Worm (Caenorhabditis elegans) whole organism, young adult: ENCODE results near the gene fbxb-74.
"Not testable (repeated sequence)": the region's sequence is repeated elsewhere in the genome, so short reads cannot be mapped to it uniquely, and the experiment has no call there.

ENCODE experiments used
- B0019.2 ChIP-seq: fragments of 200-800 bp; sonication (Bioruptor generic); conservative IDR thresholded peaks from 2 replicates; pipeline ENCODE4 v1.3.6; 2022; ENCODE audit warnings: missing genetic modification reagents, missing genetic modification characterization, missing compliant biosample characterization
- D2030.7 ChIP-seq: fragments of 200-800 bp; sonication (Bioruptor generic); IDR thresholded peaks from 2 replicates; pipeline ENCODE4 v1.3.6; 2022; ENCODE audit warnings: missing genetic modification reagents, missing genetic modification characterization, missing compliant biosample characterization
- F10E7.11 ChIP-seq: sonication (generic microtip); optimal IDR thresholded peaks from 2 replicates; lab custom pipeline; 2017; ENCODE audit warnings: mild to moderate bottlenecking, missing genetic modification characterization, moderate library complexity, missing compliant biosample characterization
- F23B12.7 ChIP-seq: sonication (generic microtip); optimal IDR thresholded peaks from 2 replicates; lab custom pipeline; 2017; ENCODE audit warnings: missing genetic modification characterization, mild to moderate bottlenecking, missing compliant biosample characterization, antibody characterized with exemption, moderate library complexity; ENCODE audit not compliant: insufficient read depth
- F39B2.1 ChIP-seq: fragments of 200-800 bp; sonication (Bioruptor generic); IDR thresholded peaks from 2 replicates; pipeline ENCODE4 v1.3.6; 2022; ENCODE audit warnings: missing genetic modification reagents, missing genetic modification characterization, missing compliant biosample characterization
- F57A8.1 ChIP-seq: fragments of 200-800 bp; sonication (Bioruptor generic); optimal IDR thresholded peaks from 2 replicates; lab custom pipeline; 2018; ENCODE audit warnings: mild to moderate bottlenecking, missing genetic modification characterization, moderate library complexity, missing compliant biosample characterization
- K11D2.4 ChIP-seq: fragments of 200-800 bp; sonication (Bioruptor generic); IDR thresholded peaks from 2 replicates; pipeline ENCODE4 v1.3.6; 2022; ENCODE audit warnings: missing genetic modification reagents, missing genetic modification characterization, missing compliant biosample characterization
- Y53G8AR.9 ChIP-seq: fragments of 200-800 bp; sonication (Bioruptor generic); conservative IDR thresholded peaks from 2 replicates; pipeline ENCODE4 v1.3.6; 2022; ENCODE audit warnings: missing genetic modification reagents, missing genetic modification characterization, missing compliant biosample characterization
- Y79H2A.3 ChIP-seq: fragments of 200-800 bp; sonication (Bioruptor generic); conservative IDR thresholded peaks from 2 replicates; pipeline ENCODE4 v1.3.6; 2022; ENCODE audit warnings: missing genetic modification reagents, missing genetic modification characterization, missing compliant biosample characterization
- Y95B8A.8 ChIP-seq: fragments of 200-800 bp; sonication (Bioruptor generic); IDR thresholded peaks from 2 replicates; pipeline ENCODE4 v1.3.6; 2022; ENCODE audit warnings: missing genetic modification reagents, missing genetic modification characterization, missing compliant biosample characterization
- athp-1 ChIP-seq: sonication (generic microtip); optimal IDR thresholded peaks from 2 replicates; lab custom pipeline; 2017; ENCODE audit warnings: mild to moderate bottlenecking, missing genetic modification characterization, missing compliant biosample characterization
- attf-5 ChIP-seq: fragments of 200-800 bp; sonication (Bioruptor generic); optimal IDR thresholded peaks from 2 replicates; lab custom pipeline; 2018; ENCODE audit warnings: mild to moderate bottlenecking, missing genetic modification characterization, missing compliant biosample characterization
- attf-6 ChIP-seq: fragments of 200-800 bp; sonication (Bioruptor generic); IDR thresholded peaks from 2 replicates; pipeline ENCODE4 v1.3.6; 2022; ENCODE audit warnings: missing genetic modification reagents, missing genetic modification characterization, missing compliant biosample characterization
- cebp-1 ChIP-seq, 2 experiments: fragments of 200-800 bp in 1 of 2; sonication (Bioruptor generic) in 1 of 2; sonication (generic microtip) in 1 of 2; IDR thresholded peaks in 1 of 2; optimal IDR thresholded peaks in 1 of 2; 2 replicates each; pipeline versions ENCODE4 v1.3.6 to Lab custom; 2017 to 2022; ENCODE audit warnings: missing compliant biosample characterization in 2 of 2, missing genetic modification characterization in 2 of 2, mild to moderate bottlenecking in 1 of 2, missing genetic modification reagents in 1 of 2, moderate library complexity in 1 of 2
- ceh-100 ChIP-seq: fragments of 200-800 bp; sonication (Bioruptor generic); IDR thresholded peaks from 2 replicates; pipeline ENCODE4 v1.3.6; 2022; ENCODE audit warnings: missing genetic modification reagents, missing genetic modification characterization, missing compliant biosample characterization
- ceh-40 ChIP-seq: fragments of 200-800 bp; sonication (Bioruptor generic); IDR thresholded peaks from 2 replicates; pipeline ENCODE4 v1.3.6; 2022; ENCODE audit warnings: missing genetic modification characterization, missing compliant biosample characterization
- ceh-58 ChIP-seq: fragments of 200-800 bp; sonication (Bioruptor generic); IDR thresholded peaks from 2 replicates; pipeline ENCODE4 v1.3.6; 2022; ENCODE audit warnings: missing genetic modification characterization, missing compliant biosample characterization
- ceh-91 ChIP-seq: fragments of 200-800 bp; sonication (Bioruptor generic); IDR thresholded peaks from 2 replicates; pipeline ENCODE4 v1.3.6; 2022; ENCODE audit warnings: missing genetic modification reagents, missing genetic modification characterization, missing compliant biosample characterization
- die-1 ChIP-seq: sonication (generic microtip); optimal IDR thresholded peaks from 2 replicates; lab custom pipeline; 2016; ENCODE audit warnings: missing genotype, mild to moderate bottlenecking, missing genetic modification characterization, missing compliant biosample characterization
- dox-1 ChIP-seq: fragments of 200-800 bp; sonication (Bioruptor generic); IDR thresholded peaks from 2 replicates; pipeline ENCODE4 v1.3.6; 2022; ENCODE audit warnings: missing genetic modification reagents, missing genetic modification characterization, missing compliant biosample characterization
- egl-44 ChIP-seq: fragments of 200-800 bp; sonication (Bioruptor generic); IDR thresholded peaks from 2 replicates; pipeline ENCODE4 v1.3.6; 2022; ENCODE audit warnings: missing genetic modification reagents, missing genetic modification characterization, missing compliant biosample characterization
- egrh-3 ChIP-seq: fragments of 200-800 bp; sonication (Bioruptor generic); IDR thresholded peaks from 2 replicates; pipeline ENCODE4 v1.3.6; 2022; ENCODE audit warnings: missing genetic modification reagents, missing genetic modification characterization, missing compliant biosample characterization
- fkh-3 ChIP-seq: sonication (generic microtip); optimal IDR thresholded peaks from 2 replicates; lab custom pipeline; 2016; ENCODE audit warnings: mild to moderate bottlenecking, missing genetic modification characterization, missing compliant biosample characterization
- him-1 ChIP-seq: sonication (generic microtip); optimal IDR thresholded peaks from 2 replicates; lab custom pipeline; 2016; ENCODE audit warnings: missing genotype, missing genetic modification reagents, missing genetic modification characterization, missing compliant biosample characterization
- let-607 ChIP-seq, 2 experiments: fragments of 200-800 bp in 1 of 2; sonication (Bioruptor generic) in 1 of 2; sonication (generic microtip) in 1 of 2; optimal IDR thresholded peaks; 2 replicates each; lab custom pipeline; 2016 to 2018; ENCODE audit warnings: mild to moderate bottlenecking in 2 of 2, missing compliant biosample characterization in 2 of 2, missing genetic modification characterization in 2 of 2, moderate library complexity in 2 of 2, missing genotype in 1 of 2
- lin-26 ChIP-seq: fragments of 200-800 bp; sonication (Bioruptor generic); IDR thresholded peaks from 2 replicates; pipeline ENCODE4 v1.3.6; 2022; ENCODE audit warnings: missing genetic modification reagents, missing genetic modification characterization, missing compliant biosample characterization
- madf-3 ChIP-seq: fragments of 200-800 bp; sonication (Bioruptor generic); IDR thresholded peaks from 2 replicates; pipeline ENCODE4 v1.3.6; 2022; ENCODE audit warnings: missing genetic modification reagents, missing genetic modification characterization, missing compliant biosample characterization
- mcd-1 ChIP-seq: fragments of 200-800 bp; sonication (Bioruptor generic); IDR thresholded peaks from 2 replicates; pipeline ENCODE4 v1.3.6; 2022; ENCODE audit warnings: missing genetic modification reagents, missing genetic modification characterization, missing compliant biosample characterization
- nfya-1 ChIP-seq: sonication (generic microtip); optimal IDR thresholded peaks from 2 replicates; lab custom pipeline; 2017; ENCODE audit warnings: antibody characterized with exemption, missing compliant biosample characterization, missing genetic modification characterization, borderline replicate concordance; ENCODE audit not compliant: insufficient read depth
- nhr-27 ChIP-seq: fragments of 200-800 bp; sonication (Bioruptor generic); optimal IDR thresholded peaks from 2 replicates; lab custom pipeline; 2018; ENCODE audit warnings: mild to moderate bottlenecking, missing genetic modification characterization, moderate library complexity, missing compliant biosample characterization
- nhr-90 ChIP-seq: sonication (generic microtip); optimal IDR thresholded peaks from 2 replicates; lab custom pipeline; 2016; ENCODE audit warnings: missing genotype, mild to moderate bottlenecking, missing genetic modification characterization, missing compliant biosample characterization
- pbrm-1 ChIP-seq: fragments of 200-800 bp; sonication (Bioruptor generic); IDR thresholded peaks from 2 replicates; pipeline ENCODE4 v1.3.6; 2022; ENCODE audit warnings: missing genetic modification reagents, missing genetic modification characterization, missing compliant biosample characterization
- rec-8 ChIP-seq, 2 experiments: sonication (generic microtip); optimal IDR thresholded peaks; 2 replicates each; lab custom pipeline; 2016; ENCODE audit warnings: mild to moderate bottlenecking in 2 of 2, missing genetic modification characterization in 2 of 2, missing genetic modification reagents in 2 of 2, missing genotype in 2 of 2, missing biosample characterization in 1 of 2, missing compliant biosample characterization in 1 of 2, moderate library complexity in 1 of 2
- snpc-1.1 ChIP-seq: sonication (generic microtip); optimal IDR thresholded peaks from 2 replicates; lab custom pipeline; 2017; ENCODE audit warnings: missing genetic modification characterization, mild to moderate bottlenecking, missing compliant biosample characterization, antibody characterized with exemption, moderate library complexity, missing genotype, missing genetic modification reagents; ENCODE audit not compliant: insufficient read depth
- snpc-1.3 ChIP-seq: sonication (generic microtip); optimal IDR thresholded peaks from 2 replicates; lab custom pipeline; 2017; ENCODE audit warnings: missing genetic modification characterization, mild to moderate bottlenecking, missing compliant biosample characterization, antibody characterized with exemption, moderate library complexity, missing genotype, missing genetic modification reagents; ENCODE audit not compliant: insufficient read depth
- snpc-3.4 ChIP-seq: sonication (generic microtip); optimal IDR thresholded peaks from 2 replicates; lab custom pipeline; 2017; ENCODE audit warnings: missing genetic modification characterization, mild to moderate bottlenecking, missing compliant biosample characterization, antibody characterized with exemption, moderate library complexity, missing genotype, missing genetic modification reagents
- tlf-1 ChIP-seq: fragments of 200-800 bp; sonication (Bioruptor generic); optimal IDR thresholded peaks from 2 replicates; lab custom pipeline; 2018; ENCODE audit warnings: mild to moderate bottlenecking, missing genetic modification characterization, missing compliant biosample characterization
- xnd-1 ChIP-seq: sonication (generic microtip); optimal IDR thresholded peaks from 2 replicates; lab custom pipeline; 2016; ENCODE audit warnings: missing genotype, missing genetic modification reagents, missing genetic modification characterization, missing compliant biosample characterization
- zfh-2 ChIP-seq: fragments of 200-800 bp; sonication (Bioruptor generic); conservative IDR thresholded peaks from 2 replicates; pipeline ENCODE4 v1.3.6; 2022; ENCODE audit warnings: missing genetic modification reagents, missing genetic modification characterization, missing compliant biosample characterization
- ztf-18 ChIP-seq: sonication (generic microtip); optimal IDR thresholded peaks from 2 replicates; lab custom pipeline; 2016; ENCODE audit warnings: missing genotype, mild to moderate bottlenecking, missing genetic modification characterization, missing compliant biosample characterization
- ztf-25 ChIP-seq: fragments of 200-800 bp; sonication (Bioruptor generic); IDR thresholded peaks from 2 replicates; pipeline ENCODE4 v1.3.6; 2022; ENCODE audit warnings: missing genetic modification reagents, missing genetic modification characterization, missing compliant biosample characterization
- ztf-3 ChIP-seq: fragments of 200-800 bp; sonication (Bioruptor generic); optimal IDR thresholded peaks from 2 replicates; lab custom pipeline; 2018; ENCODE audit warnings: mild to moderate bottlenecking, missing genetic modification characterization, missing compliant biosample characterization

fbxb-74 gene

DNA sequence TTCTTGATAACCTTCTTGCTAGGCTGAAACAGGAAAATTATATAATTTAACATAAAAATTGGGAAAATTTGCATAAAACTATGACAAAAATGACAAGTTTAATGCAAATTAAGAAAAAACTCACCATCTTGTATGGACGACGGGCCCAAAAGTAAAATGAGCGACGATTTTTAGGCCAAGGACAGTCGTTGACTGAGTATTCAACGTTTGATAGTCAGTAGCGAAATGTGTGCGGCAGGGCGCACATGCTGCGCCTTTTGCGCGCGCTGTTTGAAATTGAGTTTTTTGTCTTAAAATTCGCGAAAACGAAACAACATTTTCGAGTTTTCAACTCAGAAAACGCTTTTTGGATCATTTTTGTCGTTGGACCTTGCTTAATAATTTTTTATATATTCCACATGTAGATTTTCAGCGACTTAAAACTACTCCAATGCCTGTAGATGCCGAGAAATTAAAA is 48.6 kb downstream of the fbxb-74 start, which contains the start of the genes rpl-7A and set-21 (continued):
- TF ChIP-seq F57A8.1 = no peak
- TF ChIP-seq D2030.7 = peak; percentile 97
- TF ChIP-seq let-607 (tag; optimal IDR thresholded peaks at IDR 0.05; lab: Kevin White, UChicago) = peak; percentile 85 to 92
- TF ChIP-seq K11D2.4 (GFP tag; lab: Robert Waterston, UW) = peak; percentile 97
- TF ChIP-seq nfya-1 (tag; lab: Kevin White, UChicago) = no peak
- peak; percentile 97 for TF ChIP-seq ceh-91
- TF ChIP-seq F10E7.11 (tag; lab: Kevin White, UChicago) = no peak
- no peak for TF ChIP-seq ztf-3 (GFP tag; lab: Kevin White, UChicago)
- peak; percentile 87 for TF ChIP-seq him-1
- TF ChIP-seq F23B12.7 = peak; percentile 79
- no peak for TF ChIP-seq nhr-27 (tag; lab: Kevin White, UChicago)
- no peak for TF ChIP-seq fkh-3 (tag; lab: Kevin White, UChicago)

DNA sequence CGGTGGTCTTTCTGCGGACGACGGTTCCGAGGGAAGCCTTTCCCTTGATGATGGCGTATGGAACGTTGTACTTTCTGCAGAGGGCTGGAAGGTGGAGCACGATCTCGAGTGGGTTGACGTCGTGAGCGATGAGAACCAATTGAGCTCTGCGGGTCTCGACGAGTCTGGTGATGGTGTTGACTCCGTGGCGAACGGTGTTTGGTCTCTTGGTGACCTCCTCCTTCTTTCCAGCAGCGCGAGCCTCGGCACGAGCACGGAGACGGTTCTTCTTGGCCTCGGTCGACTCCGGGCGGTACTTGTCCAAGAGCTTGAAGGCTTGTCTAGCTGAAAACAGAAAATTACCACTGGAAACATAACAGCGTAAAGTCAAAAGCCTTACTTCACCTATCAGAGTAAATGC is 49.7 kb downstream of the fbxb-74 start:
- 0 out of 2 replicates have a peak, but pooled peaks have one; percentile 19 for TF ChIP-seq mcd-1 (GFP tag; lab: Robert Waterston, UW)
- TF ChIP-seq pbrm-1 = 0 out of 2 replicates have a peak, but pooled peaks have one; percentile 2
- TF ChIP-seq zfh-2 (GFP tag; lab: Robert Waterston, UW) = 0 out of 2 replicates have a peak, but pooled peaks have one; percentile 8
- TF ChIP-seq egrh-3 (GFP tag; lab: Robert Waterston, UW) = peak; percentile 79; the same call in 1 of the 2 replicates

DNA sequence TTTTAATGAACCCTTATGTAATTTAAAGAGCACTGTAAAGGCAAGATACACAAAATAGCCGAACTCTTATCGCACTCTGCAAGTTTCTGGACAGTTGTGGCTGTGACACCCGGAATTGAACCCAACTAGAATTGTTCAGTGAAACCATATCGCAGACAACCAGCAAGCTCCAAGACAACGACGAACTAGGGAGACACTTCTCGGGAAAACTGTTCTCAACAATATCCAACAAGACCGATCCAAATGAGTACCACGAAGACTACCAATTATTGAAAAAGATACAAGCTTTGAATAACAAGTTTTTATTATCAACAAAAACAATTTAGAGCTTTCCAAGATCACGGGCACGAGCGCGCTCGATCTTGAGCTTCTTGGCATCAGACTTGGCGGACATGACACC is 50.2 kb downstream of the fbxb-74 start:
- TF ChIP-seq cebp-1 (GFP tag; IDR thresholded peaks at IDR 0.05; lab: Robert Waterston, UW) = not testable (repeated sequence)
- TF ChIP-seq cebp-1 (tag; optimal IDR thresholded peaks at IDR 0.05; lab: Kevin White, UChicago) = peak; percentile 47
- TF ChIP-seq athp-1 (tag; lab: Kevin White, UChicago) = peak; percentile 55
- TF ChIP-seq ceh-91 = peak; percentile 21; the same call in 1 of the 2 replicates
- 0 out of 2 replicates have a peak, but pooled peaks have one; percentile 22 for TF ChIP-seq Y79H2A.3 (GFP tag; lab: Robert Waterston, UW)
- peak; percentile 68 for TF ChIP-seq tlf-1 (GFP tag; lab: Kevin White, UChicago)
- TF ChIP-seq Y53G8AR.9 = peak; percentile 82
- TF ChIP-seq B0019.2 (GFP tag; lab: Robert Waterston, UW) = 0 out of 2 replicates have a peak, but pooled peaks have one; percentile 13
- TF ChIP-seq ceh-40 (GFP tag; lab: Robert Waterston, UW) = peak; percentile 60; the same call in 1 of the 2 replicates
- peak; percentile 73; the same call in 1 of the 2 replicates for TF ChIP-seq ztf-25 (GFP tag; lab: Robert Waterston, UW)
- peak; percentile 71 for TF ChIP-seq mcd-1 (GFP tag; lab: Robert Waterston, UW)
- peak; percentile 91 for TF ChIP-seq madf-3 (GFP tag; lab: Robert Waterston, UW)
- peak; percentile 81 for TF ChIP-seq ceh-100 (GFP tag; lab: Robert Waterston, UW)
- peak; percentile 57; the same call in 1 of the 2 replicates for TF ChIP-seq pbrm-1
- TF ChIP-seq snpc-1.3 = peak; percentile 10
- TF ChIP-seq D2030.7 = peak; percentile 76
- peak; percentile 78 for TF ChIP-seq dox-1 (GFP tag; lab: Robert Waterston, UW)
- TF ChIP-seq snpc-1.1 (tag; lab: Kevin White, UChicago) = peak; percentile 34
- peak; percentile 22 for TF ChIP-seq die-1 (tag; lab: Kevin White, UChicago)
- peak; percentile 30 for TF ChIP-seq snpc-3.4 (tag; lab: Kevin White, UChicago)
- TF ChIP-seq rec-8 (tag; optimal IDR thresholded peaks at IDR 0.05; lab: Kevin White, UChicago) = peak in 1 of 2 experiments; percentile 54
- TF ChIP-seq egl-44 (GFP tag; lab: Robert Waterston, UW) = peak; percentile 17; the same call in 1 of the 2 replicates
- peak; percentile 89 for TF ChIP-seq lin-26
- peak; percentile 87; the same call in 1 of the 2 replicates for TF ChIP-seq F39B2.1 (GFP tag; lab: Robert Waterston, UW)
- peak; percentile 75 for TF ChIP-seq Y95B8A.8 (GFP tag; lab: Robert Waterston, UW)
- TF ChIP-seq nhr-90 (tag; lab: Kevin White, UChicago) = peak; percentile 6
- TF ChIP-seq xnd-1 (tag; lab: Kevin White, UChicago) = peak; percentile 25
- peak; percentile 88 for TF ChIP-seq attf-6
- peak; percentile 51 for TF ChIP-seq ztf-18 (tag; lab: Kevin White, UChicago)
- TF ChIP-seq ceh-58 (GFP tag; lab: Robert Waterston, UW) = peak; percentile 82
- TF ChIP-seq attf-5 (GFP tag; lab: Kevin White, UChicago) = peak; percentile 17
